Fruit fly (Drosophila melanogaster): Measurements from ENCODE around the gene CG17219.

DNA sequence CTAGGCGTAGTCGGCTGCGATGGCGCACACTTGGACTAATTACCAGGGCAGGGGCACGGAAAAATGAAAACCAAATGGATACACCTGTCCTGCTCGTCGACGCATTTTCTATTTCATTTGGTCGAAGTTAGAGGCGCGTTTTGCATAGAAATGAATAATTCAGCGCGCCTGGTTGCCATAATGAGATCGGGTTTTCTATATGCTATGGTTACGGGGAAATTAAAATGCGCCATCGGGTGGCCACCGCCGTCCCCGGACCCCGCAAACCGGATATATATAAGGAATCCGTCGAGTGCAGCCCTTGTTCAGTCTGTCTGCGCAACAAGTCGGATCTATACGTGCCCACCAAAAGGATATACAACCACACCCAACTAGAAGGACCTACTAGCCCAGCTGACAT is 14.6 kb downstream of the CG17219 start, which contains the start of gene FASN2:
- no peak for TF ChIP-seq acj6 (GFP tag; optimal IDR thresholded peaks at IDR 0.05)
- no peak for TF ChIP-seq topi (GFP tag; optimal IDR thresholded peaks at IDR 0.05)
- no peak for TF ChIP-seq Ets21C (GFP tag; optimal IDR thresholded peaks at IDR 0.05)
